Worm (Caenorhabditis elegans): ENCODE data around the gene T18D3.9.

DNA sequence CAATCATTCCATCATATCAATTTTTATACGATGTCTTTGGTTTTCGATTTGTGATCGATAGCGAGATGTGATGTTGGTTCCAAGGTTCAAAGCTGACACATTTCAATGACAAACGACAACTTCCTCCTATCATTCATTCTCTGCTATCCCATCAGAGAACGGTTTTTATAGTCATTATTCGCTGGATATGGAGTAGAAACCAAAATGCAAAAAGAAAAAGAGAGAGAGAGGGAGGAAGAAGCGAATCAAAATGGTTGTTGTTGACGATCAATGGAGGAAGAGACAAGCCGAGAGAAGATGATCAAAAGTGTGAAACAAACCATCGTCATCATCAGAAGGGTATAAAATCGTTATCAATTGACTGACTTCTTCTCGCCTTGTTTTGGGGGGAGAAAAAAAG, 28.8 kb downstream of the T18D3.9 start, which contains the start of gene T24D3.2:
- no peak for TF ChIP-seq nhr-12 (tag; optimal IDR thresholded peaks at IDR 0.05)
- TF ChIP-seq lin-39 (tag; optimal IDR thresholded peaks at IDR 0.05): no peak
